Fruit fly (Drosophila melanogaster) whole organism, adult: ENCODE data around the gene CG42798.

Experiments used
- CG11617 ChIP-seq: fragments of 200-800 bp; sonication (Bioruptor generic); optimal IDR thresholded peaks from 2 replicates; lab custom pipeline; 2017; ENCODE audit warnings: mild to moderate bottlenecking, missing biosample characterization, missing genetic modification reagents, missing genetic modification characterization
- CG12768 ChIP-seq: fragments of 200-800 bp; sonication (Bioruptor generic); optimal IDR thresholded peaks from 2 replicates; lab custom pipeline; 2017; ENCODE audit warnings: missing biosample characterization, missing genetic modification characterization, mild to moderate bottlenecking, moderate library complexity, missing genetic modification reagents
- CG14711 ChIP-seq: fragments of 200-800 bp; sonication (Bioruptor generic); optimal IDR thresholded peaks from 2 replicates; lab custom pipeline; 2018; ENCODE audit warnings: missing biosample characterization, mild to moderate bottlenecking, missing genetic modification characterization, moderate library complexity
- CG1620 ChIP-seq: fragments of 200-800 bp; sonication (Bioruptor generic); optimal IDR thresholded peaks from 2 replicates; lab custom pipeline; 2016; ENCODE audit warnings: missing biosample characterization, missing genetic modification characterization
- CG33017 ChIP-seq: fragments of 200-800 bp; sonication (Bioruptor generic); optimal IDR thresholded peaks from 2 replicates; lab custom pipeline; 2018; ENCODE audit warnings: missing biosample characterization, mild to moderate bottlenecking, missing genetic modification characterization, moderate library complexity
- CG5204 ChIP-seq: fragments of 200-800 bp; sonication (Bioruptor generic); optimal IDR thresholded peaks from 2 replicates; lab custom pipeline; 2016; ENCODE audit warnings: missing biosample characterization, missing genetic modification characterization
- CG7045 ChIP-seq: fragments of 200-800 bp; sonication (Bioruptor generic); optimal IDR thresholded peaks from 2 replicates; lab custom pipeline; 2017; ENCODE audit warnings: missing biosample characterization, mild to moderate bottlenecking, missing genetic modification characterization
- CG7101 ChIP-seq: fragments of 200-800 bp; sonication (Bioruptor generic); optimal IDR thresholded peaks from 2 replicates; lab custom pipeline; 2018; ENCODE audit warnings: missing biosample characterization, mild to moderate bottlenecking, missing genetic modification characterization, moderate library complexity
- Clk ChIP-seq: fragments of 200-800 bp; sonication (Bioruptor generic); optimal IDR thresholded peaks from 2 replicates; lab custom pipeline; 2017; ENCODE audit warnings: missing biosample characterization, missing genetic modification characterization
- Crg-1 ChIP-seq: fragments of 200-800 bp; sonication (Bioruptor generic); optimal IDR thresholded peaks from 2 replicates; lab custom pipeline; 2016; ENCODE audit warnings: missing biosample characterization, missing genetic modification characterization
- Hr96 ChIP-seq: fragments of 200-800 bp; sonication (Bioruptor generic); optimal IDR thresholded peaks from 2 replicates; lab custom pipeline; 2016; ENCODE audit warnings: missing biosample characterization, missing genetic modification characterization
- Mnt ChIP-seq: fragments of 200-800 bp; sonication (Bioruptor generic); optimal IDR thresholded peaks from 2 replicates; lab custom pipeline; 2016; ENCODE audit warnings: missing biosample characterization, mild to moderate bottlenecking, missing genetic modification characterization
- bab1 ChIP-seq: fragments of 200-800 bp; sonication (Bioruptor generic); optimal IDR thresholded peaks from 3 replicates; lab custom pipeline; 2019; ENCODE audit warnings: missing biosample characterization, mild to moderate bottlenecking, missing genetic modification characterization, moderate library complexity
- cic ChIP-seq: fragments of 200-800 bp; sonication (Bioruptor generic); optimal IDR thresholded peaks from 2 replicates; lab custom pipeline; 2017; ENCODE audit warnings: missing biosample characterization, mild to moderate bottlenecking, missing genetic modification characterization, moderate library complexity
- cnc ChIP-seq, 2 experiments: fragments of >200 bp; optimal IDR thresholded peaks; 2 replicates each; lab custom pipeline; 2017
- kay ChIP-seq: fragments of 200-800 bp; sonication (Bioruptor generic); peaks from one replicate; lab custom pipeline; 2016; ENCODE audit warnings: missing biosample characterization, missing genetic modification characterization, borderline replicate concordance
- ovo ChIP-seq: fragments of 200-800 bp; sonication (Bioruptor generic); optimal IDR thresholded peaks from 2 replicates; lab custom pipeline; 2016; ENCODE audit warnings: missing biosample characterization, missing genetic modification characterization
- pad ChIP-seq: fragments of 200-800 bp; sonication (Bioruptor generic); optimal IDR thresholded peaks from 3 replicates; lab custom pipeline; 2017; ENCODE audit warnings: missing biosample characterization, missing genetic modification characterization, mild to moderate bottlenecking, moderate library complexity, missing genetic modification reagents
- tj ChIP-seq: fragments of 200-800 bp; sonication (Bioruptor generic); optimal IDR thresholded peaks from 3 replicates; lab custom pipeline; 2017; ENCODE audit warnings: missing biosample characterization, mild to moderate bottlenecking, missing genetic modification characterization, moderate library complexity
- toe ChIP-seq: fragments of 200-800 bp; sonication (Bioruptor generic); optimal IDR thresholded peaks from 2 replicates; lab custom pipeline; 2016; ENCODE audit warnings: missing biosample characterization, missing genetic modification characterization

CG42798 gene

DNA sequence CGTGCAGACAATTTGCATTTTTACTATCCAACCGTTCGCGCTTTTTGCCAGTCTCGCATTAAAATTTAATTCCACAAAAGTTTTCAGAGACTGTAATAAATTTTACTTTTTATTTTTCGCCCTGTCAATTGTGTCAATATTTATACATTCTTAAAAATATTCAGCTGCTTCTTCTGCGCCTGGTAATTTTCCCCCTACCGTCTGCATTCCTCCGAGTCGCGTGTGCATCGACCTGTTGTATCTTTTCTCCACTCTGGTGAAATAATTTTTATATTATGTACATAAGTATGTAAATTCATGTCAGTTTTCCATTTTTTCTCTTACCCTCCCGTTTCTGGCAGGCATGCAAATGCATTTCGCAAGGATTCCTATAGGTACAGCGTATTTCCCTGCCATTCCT is 3.3 kb upstream of the CG42798 start, which contains the start of gene CG34279:
Gene CG34279, minus strand, starts transcription at position 101 of the 400 bp plus-strand sequence.
- TF ChIP-seq CG11617 (GFP tag; lab: Kevin White, UChicago) (no peak), ovo (no peak), cic (GFP tag; lab: Kevin White, UChicago) (no peak), CG7101 (no peak), bab1 (GFP tag; lab: Kevin White, UChicago) (no peak), kay (GFP tag; lab: Kevin White, UChicago) (no peak), pad (GFP tag; lab: Kevin White, UChicago) (no peak), Crg-1 (GFP tag; lab: Kevin White, UChicago) (no peak), CG33017 (tag; lab: Kevin White, UChicago) (no peak), CG7045 (GFP tag; lab: Kevin White, UChicago) (no peak), CG1620 (GFP tag; lab: Kevin White, UChicago) (no peak), CG5204 (no peak), Mnt (GFP tag; lab: Kevin White, UChicago) (no peak), Hr96 (GFP tag; lab: Kevin White, UChicago) (no peak), Clk (GFP tag; lab: Kevin White, UChicago) (no peak), tj (no peak), cnc (optimal IDR thresholded peaks at IDR 0.05; lab: Kevin White, UChicago) (no peak), CG14711 (no peak), CG12768 (no peak)

- TF ChIP-seq CG7045 (GFP tag; lab: Kevin White, UChicago) (no peak), kay (GFP tag; lab: Kevin White, UChicago) (peak; percentile 58), toe (GFP tag; lab: Kevin White, UChicago) (no peak)
Measured at dm6 chr3R:17403618-17404017, 2.9 kb upstream of the CG42798 start, which contains the start of gene CG34280. Gene CG34280, minus strand, starts transcription at chr3R:17403718.

DNA sequence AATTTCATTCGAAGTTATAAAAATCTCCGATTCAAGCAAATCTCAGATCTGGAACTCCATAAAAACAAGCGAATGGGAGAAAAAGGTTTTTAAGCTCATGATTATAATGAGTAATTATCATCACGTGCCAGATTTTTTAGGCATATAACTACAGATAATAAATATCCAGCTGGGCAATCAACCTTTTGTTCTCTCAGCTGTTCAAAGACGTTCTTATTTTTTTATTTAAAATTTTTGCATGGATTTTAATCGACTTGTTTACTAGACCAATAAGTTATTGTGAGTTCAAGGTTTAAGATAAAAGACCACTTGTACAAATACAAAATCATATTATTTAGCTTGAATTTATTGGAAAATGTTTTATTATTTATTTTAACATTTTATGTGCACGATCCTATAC is 2.3 kb upstream of the CG42798 start:
- no peak for TF ChIP-seq kay (GFP tag; lab: Kevin White, UChicago)
- no peak for TF ChIP-seq CG14711
- TF ChIP-seq CG5204, result no peak
- no peak for TF ChIP-seq Clk (GFP tag; lab: Kevin White, UChicago)
- no peak for TF ChIP-seq CG1620 (GFP tag; lab: Kevin White, UChicago)
- TF ChIP-seq Hr96 (GFP tag; lab: Kevin White, UChicago), result no peak
- no peak for TF ChIP-seq CG33017 (tag; lab: Kevin White, UChicago)
- TF ChIP-seq CG7045 (GFP tag; lab: Kevin White, UChicago), result no peak
- no peak for TF ChIP-seq tj
- TF ChIP-seq CG11617 (GFP tag; lab: Kevin White, UChicago), result no peak
- TF ChIP-seq Crg-1 (GFP tag; lab: Kevin White, UChicago), result no peak
- TF ChIP-seq cic (GFP tag; lab: Kevin White, UChicago), result no peak
- no peak for TF ChIP-seq ovo
- no peak for TF ChIP-seq pad (GFP tag; lab: Kevin White, UChicago)

dm6 chr3R:17405009-17405408 is 1.5 kb upstream of the CG42798 start, which contains the start of gene CG42823:
Gene CG42823, minus strand, starts transcription at chr3R:17405109.
- TF ChIP-seq toe (GFP tag; lab: Kevin White, UChicago) (no peak), cnc (optimal IDR thresholded peaks at IDR 0.05; lab: Kevin White, UChicago) (no peak), bab1 (GFP tag; lab: Kevin White, UChicago) (no peak), Mnt (GFP tag; lab: Kevin White, UChicago) (no peak), CG11617 (GFP tag; lab: Kevin White, UChicago) (no peak), CG33017 (tag; lab: Kevin White, UChicago) (no peak), CG7101 (no peak), kay (GFP tag; lab: Kevin White, UChicago) (no peak), CG12768 (no peak), Clk (GFP tag; lab: Kevin White, UChicago) (no peak)

DNA sequence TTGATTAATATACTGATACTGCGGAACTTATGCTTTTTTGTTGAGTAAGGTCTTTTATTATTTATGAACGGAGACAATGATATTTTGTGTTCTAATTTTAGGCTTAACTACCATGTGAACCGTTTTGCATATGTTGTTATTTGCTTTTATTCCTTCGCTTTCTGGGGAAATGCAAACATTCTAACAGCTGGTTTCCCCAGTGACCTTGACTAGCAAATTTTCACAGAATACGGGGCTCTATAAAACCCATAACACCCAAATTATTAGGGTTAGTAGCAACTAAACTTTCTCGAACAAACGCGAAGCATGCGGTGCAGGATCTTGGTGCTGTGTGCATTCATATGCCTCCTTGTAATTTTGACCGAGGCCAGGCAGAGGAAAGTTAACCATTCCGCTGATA is 1.1 kb downstream of the CG42798 start, which contains the start of gene CG17283:
Gene CG17283, plus strand, starts transcription at position 301 of the 400 bp plus-strand sequence.
- TF ChIP-seq cnc (optimal IDR thresholded peaks at IDR 0.05; lab: Kevin White, UChicago) (no peak), CG1620 (GFP tag; lab: Kevin White, UChicago) (no peak), kay (GFP tag; lab: Kevin White, UChicago) (no peak), ovo (no peak), pad (GFP tag; lab: Kevin White, UChicago) (no peak), cic (GFP tag; lab: Kevin White, UChicago) (no peak), Hr96 (GFP tag; lab: Kevin White, UChicago) (no peak), toe (GFP tag; lab: Kevin White, UChicago) (no peak), CG33017 (tag; lab: Kevin White, UChicago) (no peak), Clk (GFP tag; lab: Kevin White, UChicago) (no peak), tj (no peak)

DNA sequence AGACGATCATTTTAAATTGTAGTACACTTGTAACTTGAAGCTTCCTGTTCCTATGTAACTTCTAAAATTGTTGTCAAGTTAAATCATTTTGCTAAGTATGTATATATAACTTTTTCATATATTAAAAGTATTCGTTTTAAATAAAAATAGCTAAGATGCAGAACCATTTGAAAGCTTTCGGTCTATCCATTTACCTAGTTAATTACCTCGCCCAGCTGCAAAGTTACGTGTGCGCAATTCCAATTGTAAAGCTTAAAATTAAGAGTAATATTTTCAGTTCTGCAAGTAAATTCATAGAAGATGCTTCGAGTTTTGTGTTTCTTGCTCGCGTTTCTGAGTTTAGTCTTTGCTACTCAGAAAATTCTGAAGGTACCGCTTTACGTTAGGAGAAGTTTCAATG is 2.8 kb downstream of the CG42798 start, which contains the start of gene CG5860:
Gene CG5860, plus strand, starts transcription at position 301 of the 400 bp plus-strand sequence.
- TF ChIP-seq CG7101 (no peak), cnc (optimal IDR thresholded peaks at IDR 0.05; lab: Kevin White, UChicago) (no peak), CG12768 (no peak), CG5204 (no peak), CG33017 (tag; lab: Kevin White, UChicago) (no peak), CG11617 (GFP tag; lab: Kevin White, UChicago) (no peak), cic (GFP tag; lab: Kevin White, UChicago) (no peak), CG14711 (no peak), CG1620 (GFP tag; lab: Kevin White, UChicago) (no peak), ovo (no peak), Crg-1 (GFP tag; lab: Kevin White, UChicago) (no peak), toe (GFP tag; lab: Kevin White, UChicago) (no peak), CG7045 (GFP tag; lab: Kevin White, UChicago) (no peak), Mnt (GFP tag; lab: Kevin White, UChicago) (no peak), pad (GFP tag; lab: Kevin White, UChicago) (no peak), bab1 (GFP tag; lab: Kevin White, UChicago) (no peak), kay (GFP tag; lab: Kevin White, UChicago) (no peak), tj (no peak)
